Fruit fly (Drosophila melanogaster): ENCODE results near the gene CG43232.
A peak's percentile ranks its signal among the peaks of the same experiment; 100 is the strongest.

The CG43232 gene

dm6 chr2L:6950096-6950495 is 18.2 kb downstream of the CG43232 start, which contains the start of the genes Gas41 and SA1 (continued):
- peak; percentile 72 for TF ChIP-seq fd96Cb (tag; optimal IDR thresholded peaks at IDR 0.05)
- peak; percentile 58; the same call in 1 of the 2 replicates for TF ChIP-seq gt (GFP tag; IDR thresholded peaks at IDR 0.05)
- TF ChIP-seq CG6813 (GFP tag; optimal IDR thresholded peaks at IDR 0.05), result peak; percentile 40
- TF ChIP-seq Trl (optimal IDR thresholded peaks at IDR 0.05), result no peak
- TF ChIP-seq Trl (GFP tag; optimal IDR thresholded peaks at IDR 0.05), result peak; percentile 7
- TF ChIP-seq CG31441 (GFP tag; IDR thresholded peaks at IDR 0.05), result no peak; the same call in 1 of the 2 replicates
- no peak for TF ChIP-seq Kr (GFP tag; optimal IDR thresholded peaks at IDR 0.05)
- TF ChIP-seq zfh1 (GFP tag; IDR thresholded peaks at IDR 0.05), result no peak
- TF ChIP-seq Dip3 (GFP tag; optimal IDR thresholded peaks at IDR 0.05), result no peak
- peak; percentile 92 for TF ChIP-seq CG2889 (GFP tag; IDR thresholded peaks at IDR 0.05)
- no peak for TF ChIP-seq Nf-YA (GFP tag; IDR thresholded peaks at IDR 0.05)
- peak; percentile 97 for TF ChIP-seq CG7928 (GFP tag; optimal IDR thresholded peaks at IDR 0.05)
- 0 out of 2 replicates have a peak, but pooled peaks have one; percentile 49 for TF ChIP-seq E2f2 (GFP tag; IDR thresholded peaks at IDR 0.05)
- no peak for TF ChIP-seq tgo (GFP tag; IDR thresholded peaks at IDR 0.05)
- peak; percentile 1 for TF ChIP-seq Lhr (GFP tag; optimal IDR thresholded peaks at IDR 0.05)
- TF ChIP-seq CG34224 (GFP tag; IDR thresholded peaks at IDR 0.05; ENCODE audit: partially characterized antibody), result peak; percentile 78
- no peak for TF ChIP-seq Mes4 (GFP tag; optimal IDR thresholded peaks at IDR 0.05)
- no peak for TF ChIP-seq sd (tag; optimal IDR thresholded peaks at IDR 0.05)
- TF ChIP-seq sens-2 (GFP tag; IDR thresholded peaks at IDR 0.05), result no peak
- TF ChIP-seq Dad (GFP tag; optimal IDR thresholded peaks at IDR 0.05), result no peak
- TF ChIP-seq CG13624 (GFP tag; optimal IDR thresholded peaks at IDR 0.05), result no peak
- no peak for TF ChIP-seq crc (GFP tag; optimal IDR thresholded peaks at IDR 0.05)
- TF ChIP-seq CG15011 (GFP tag; optimal IDR thresholded peaks at IDR 0.05), result no peak
- no peak for TF ChIP-seq CG31388 (GFP tag; optimal IDR thresholded peaks at IDR 0.05)
- TF ChIP-seq B-H2 (GFP tag; optimal IDR thresholded peaks at IDR 0.05), result peak; percentile 44
- no peak for TF ChIP-seq Doc2 (GFP tag; IDR thresholded peaks at IDR 0.05)
- TF ChIP-seq dm (GFP tag; optimal IDR thresholded peaks at IDR 0.05), result peak; percentile 11
- TF ChIP-seq CG43689 (GFP tag; IDR thresholded peaks at IDR 0.05), result peak; percentile 56; the same call in 1 of the 2 replicates
- TF ChIP-seq knrl (GFP tag; IDR thresholded peaks at IDR 0.05; ENCODE audit: partially characterized antibody), result peak; percentile 84
- TF ChIP-seq psq (GFP tag; optimal IDR thresholded peaks at IDR 0.05), result peak; percentile 12
- peak; percentile 62; the same call in 1 of the 2 replicates for TF ChIP-seq dan (GFP tag; IDR thresholded peaks at IDR 0.05)
- TF ChIP-seq nerfin-1 (tag; optimal IDR thresholded peaks at IDR 0.05), result peak; percentile 85
- TF ChIP-seq mirr (GFP tag; optimal IDR thresholded peaks at IDR 0.05), result peak; percentile 13
- TF ChIP-seq MESR4 (GFP tag; optimal IDR thresholded peaks at IDR 0.05), result peak; percentile 38
- peak; percentile 5 for TF ChIP-seq CG6654 (GFP tag; optimal IDR thresholded peaks at IDR 0.05)
- peak; percentile 73 for TF ChIP-seq CG8281 (tag; optimal IDR thresholded peaks at IDR 0.05)
- TF ChIP-seq B-H1 (GFP tag; IDR thresholded peaks at IDR 0.05), result peak; percentile 86
- peak; percentile 11 for TF ChIP-seq Bdp1 (GFP tag; optimal IDR thresholded peaks at IDR 0.05)
- no peak for TF ChIP-seq yki (optimal IDR thresholded peaks at IDR 0.05)
- no peak for TF ChIP-seq Mrtf (GFP tag; IDR thresholded peaks at IDR 0.05)
- no peak for TF ChIP-seq ftz-f1 (GFP tag; optimal IDR thresholded peaks at IDR 0.05)
- TF ChIP-seq Bgb (GFP tag; IDR thresholded peaks at IDR 0.05; ENCODE audit: partially characterized antibody), result peak; percentile 69
- TF ChIP-seq CG31224 (GFP tag; IDR thresholded peaks at IDR 0.05), result peak; percentile 87
- TF ChIP-seq CG33213 (GFP tag; optimal IDR thresholded peaks at IDR 0.05), result peak; percentile 38
- no peak for TF ChIP-seq ssp (GFP tag; IDR thresholded peaks at IDR 0.05)
- TF ChIP-seq amos (GFP tag; IDR thresholded peaks at IDR 0.05; ENCODE audit: partially characterized antibody), result peak; percentile 70; the same call in 1 of the 2 replicates
- no peak for TF ChIP-seq Hr51 (GFP tag; optimal IDR thresholded peaks at IDR 0.05)
- peak; percentile 95 for TF ChIP-seq CG14014 (GFP tag; IDR thresholded peaks at IDR 0.05)
- TF ChIP-seq fd64A (GFP tag; optimal IDR thresholded peaks at IDR 0.05), result no peak
- TF ChIP-seq toy (GFP tag; IDR thresholded peaks at IDR 0.05), result peak; percentile 76
- 0 out of 2 replicates have a peak, but pooled peaks have one; percentile 35 for TF ChIP-seq Taf1 (GFP tag; IDR thresholded peaks at IDR 0.05)
- peak; percentile 92 for TF ChIP-seq CG2116 (GFP tag; optimal IDR thresholded peaks at IDR 0.05)
